Fruit fly (Drosophila melanogaster) whole organism, embryonic: ENCODE data around the gene Acp76A.
A peak's percentile ranks its signal among the peaks of the same experiment; 100 is the strongest.

Experiments
- Abd-B ChIP-seq: fragments of 200-800 bp; sonication (Bioruptor generic); optimal IDR thresholded peaks from 2 replicates; lab custom pipeline; 2018; ENCODE audit warnings: missing biosample characterization, mild to moderate bottlenecking, missing genetic modification characterization, moderate library complexity
- Aef1 ChIP-seq: fragments of 200-800 bp; sonication (Bioruptor generic); IDR thresholded peaks from 3 replicates; pipeline ENCODE4 v1.3.6; 2022; ENCODE audit warnings: missing biosample characterization, missing genetic modification characterization
- Antp ChIP-seq: fragments of 200-800 bp; sonication (Bioruptor generic); optimal IDR thresholded peaks from 3 replicates; lab custom pipeline; 2016; ENCODE audit warnings: missing biosample characterization, missing genetic modification characterization
- Asciz ChIP-seq: fragments of 200-800 bp; sonication (Bioruptor generic); optimal IDR thresholded peaks from 2 replicates; lab custom pipeline; 2017; ENCODE audit warnings: missing biosample characterization, mild to moderate bottlenecking, missing genetic modification characterization, missing genetic modification reagents
- B-H2 ChIP-seq: fragments of 200-800 bp; sonication (Bioruptor generic); optimal IDR thresholded peaks from 2 replicates; lab custom pipeline; 2018; ENCODE audit warnings: missing biosample characterization, mild to moderate bottlenecking, missing genetic modification characterization
- CG10147 ChIP-seq: fragments of 200-800 bp; sonication (Bioruptor generic); optimal IDR thresholded peaks from 2 replicates; lab custom pipeline; 2019; ENCODE audit warnings: missing biosample characterization, mild to moderate bottlenecking, missing genetic modification characterization, moderate library complexity
- CG10267 ChIP-seq: fragments of 200-800 bp; sonication (Bioruptor generic); optimal IDR thresholded peaks from 2 replicates; lab custom pipeline; 2018; ENCODE audit warnings: missing biosample characterization, mild to moderate bottlenecking, missing genetic modification characterization, moderate library complexity
- CG10366 ChIP-seq: fragments of 200-800 bp; sonication (Bioruptor generic); IDR thresholded peaks from 2 replicates; pipeline ENCODE4 v1.3.6; 2022; ENCODE audit warnings: missing biosample characterization, missing genetic modification characterization
- CG11247 ChIP-seq: fragments of 200-800 bp; sonication (Bioruptor generic); IDR thresholded peaks from 2 replicates; pipeline ENCODE4 v1.3.6; 2022; ENCODE audit warnings: missing biosample characterization, missing genetic modification characterization
- CG11695 ChIP-seq: fragments of 200-800 bp; sonication (Bioruptor generic); IDR thresholded peaks from 3 replicates; pipeline ENCODE4 v1.3.6; 2022; ENCODE audit warnings: missing biosample characterization, missing genetic modification characterization
- CG12071 ChIP-seq: fragments of 200-800 bp; sonication (Bioruptor generic); optimal IDR thresholded peaks from 3 replicates; lab custom pipeline; 2018; ENCODE audit warnings: missing biosample characterization, mild to moderate bottlenecking, missing genetic modification characterization
- CG12236 ChIP-seq: fragments of 200-800 bp; sonication (Bioruptor generic); optimal IDR thresholded peaks from 2 replicates; lab custom pipeline; 2016; ENCODE audit warnings: missing biosample characterization, missing genetic modification characterization
- CG13894 ChIP-seq: fragments of 200-800 bp; sonication (Bioruptor generic); optimal IDR thresholded peaks from 3 replicates; lab custom pipeline; 2018; ENCODE audit warnings: missing biosample characterization, mild to moderate bottlenecking, missing genetic modification characterization, moderate library complexity
- CG14965 ChIP-seq: fragments of 200-800 bp; sonication (Bioruptor generic); optimal IDR thresholded peaks from 2 replicates; lab custom pipeline; 2016; ENCODE audit warnings: missing biosample characterization, missing genetic modification characterization, borderline replicate concordance
- CG2875 ChIP-seq: fragments of 200-800 bp; sonication (Bioruptor generic); optimal IDR thresholded peaks from 2 replicates; lab custom pipeline; 2017; ENCODE audit warnings: missing biosample characterization, mild to moderate bottlenecking, missing genetic modification characterization, missing genetic modification reagents
- CG6689 ChIP-seq: fragments of 200-800 bp; sonication (Bioruptor generic); IDR thresholded peaks from 2 replicates; pipeline ENCODE4 v1.3.6; 2022; ENCODE audit warnings: missing biosample characterization, missing genetic modification characterization
- CG6813 ChIP-seq: fragments of 200-800 bp; sonication (Bioruptor generic); optimal IDR thresholded peaks from 2 replicates; lab custom pipeline; 2017; ENCODE audit warnings: missing biosample characterization, missing genetic modification characterization, mild to moderate bottlenecking, moderate library complexity, missing genetic modification reagents
- CG7839 ChIP-seq: fragments of 200-800 bp; sonication (Bioruptor generic); optimal IDR thresholded peaks from 3 replicates; lab custom pipeline; 2018; ENCODE audit warnings: missing biosample characterization, mild to moderate bottlenecking, missing genetic modification characterization, moderate library complexity
- CG7963 ChIP-seq: fragments of 200-800 bp; sonication (Bioruptor generic); IDR thresholded peaks from 3 replicates; pipeline ENCODE4 v1.3.6; 2022; ENCODE audit warnings: missing biosample characterization, missing genetic modification characterization; ENCODE audit not compliant: partially characterized antibody
- CG7987 ChIP-seq: fragments of 200-800 bp; sonication (Bioruptor generic); optimal IDR thresholded peaks from 2 replicates; lab custom pipeline; 2018; ENCODE audit warnings: missing biosample characterization, mild to moderate bottlenecking, missing genetic modification characterization, moderate library complexity
- CG8281 ChIP-seq: fragments of 200-800 bp; sonication (Bioruptor generic); optimal IDR thresholded peaks from 2 replicates; lab custom pipeline; 2018; ENCODE audit warnings: missing biosample characterization, mild to moderate bottlenecking, missing genetic modification characterization, moderate library complexity
- Chrac-16 ChIP-seq: fragments of 200-800 bp; sonication (Bioruptor generic); optimal IDR thresholded peaks from 3 replicates; lab custom pipeline; 2016; ENCODE audit warnings: missing biosample characterization, missing genetic modification characterization
- D19A ChIP-seq: fragments of 200-800 bp; optimal IDR thresholded peaks from 3 replicates; lab custom pipeline; 2019; ENCODE audit warnings: missing biosample characterization, mild to moderate bottlenecking, missing genetic modification characterization, moderate library complexity
- Doc3 ChIP-seq: fragments of 200-800 bp; sonication (Bioruptor generic); IDR thresholded peaks from 3 replicates; pipeline ENCODE4 v1.3.6; 2022; ENCODE audit warnings: missing biosample characterization, missing genetic modification characterization; ENCODE audit not compliant: partially characterized antibody
- E2f2 ChIP-seq: fragments of 200-800 bp; sonication (Bioruptor generic); IDR thresholded peaks from 2 replicates; pipeline ENCODE4 v1.3.6; 2022; ENCODE audit warnings: missing biosample characterization, missing genetic modification characterization
- Hr3 ChIP-seq: fragments of 200-800 bp; sonication (Bioruptor generic); optimal IDR thresholded peaks from 3 replicates; lab custom pipeline; 2016; ENCODE audit warnings: missing biosample characterization, missing genetic modification characterization
- Hr78 ChIP-seq, 2 experiments: fragments of 200-800 bp in 1 of 2; fragments of >200 bp in 1 of 2; sonication (Bioruptor generic) in 1 of 2; optimal IDR thresholded peaks; 2 replicates each; lab custom pipeline; 2017 to 2019; ENCODE audit warnings: missing biosample characterization in 2 of 2, missing genetic modification characterization in 2 of 2, mild to moderate bottlenecking in 1 of 2, moderate library complexity in 1 of 2
- Hsf ChIP-seq: fragments of 200-800 bp; sonication (Bioruptor generic); optimal IDR thresholded peaks from 3 replicates; lab custom pipeline; 2016; ENCODE audit warnings: missing biosample characterization, missing genetic modification characterization
- Mes4 ChIP-seq: fragments of 200-800 bp; sonication (Bioruptor generic); optimal IDR thresholded peaks from 2 replicates; lab custom pipeline; 2016; ENCODE audit warnings: missing biosample characterization, missing genetic modification characterization
- NFAT ChIP-seq: fragments of 200-800 bp; sonication (Bioruptor generic); IDR thresholded peaks from 2 replicates; pipeline ENCODE4 v1.3.6; 2022; ENCODE audit warnings: missing biosample characterization, missing genetic modification characterization
- Sox102F ChIP-seq: fragments of 200-800 bp; sonication (Bioruptor generic); optimal IDR thresholded peaks from 2 replicates; lab custom pipeline; 2018; ENCODE audit warnings: missing biosample characterization, mild to moderate bottlenecking, missing genetic modification characterization, moderate library complexity
- ab ChIP-seq: fragments of 200-800 bp; sonication (Bioruptor generic); optimal IDR thresholded peaks from 2 replicates; lab custom pipeline; 2016; ENCODE audit warnings: missing biosample characterization, missing genetic modification characterization
- ara ChIP-seq: fragments of 200-800 bp; sonication (Bioruptor generic); IDR thresholded peaks from 2 replicates; pipeline ENCODE4 v1.3.6; 2022; ENCODE audit warnings: missing biosample characterization, missing genetic modification characterization
- cad ChIP-seq: fragments of >200 bp; optimal IDR thresholded peaks from 2 replicates; lab custom pipeline; 2017; ENCODE audit warnings: missing biosample characterization, missing genetic modification characterization
- chm ChIP-seq: fragments of 200-800 bp; sonication (Bioruptor generic); IDR thresholded peaks from 2 replicates; pipeline ENCODE4 v1.3.6; 2022; ENCODE audit warnings: missing biosample characterization, missing genetic modification characterization
- da ChIP-seq: fragments of 200-800 bp; sonication (Bioruptor generic); optimal IDR thresholded peaks from 2 replicates; lab custom pipeline; 2016; ENCODE audit warnings: missing biosample characterization, missing genetic modification characterization
- dmrt99B ChIP-seq: fragments of 200-800 bp; sonication (Bioruptor generic); optimal IDR thresholded peaks from 2 replicates; lab custom pipeline; 2018; ENCODE audit warnings: missing biosample characterization, mild to moderate bottlenecking, missing genetic modification characterization, moderate library complexity
- dysf ChIP-seq: fragments of 200-800 bp; sonication (Bioruptor generic); IDR thresholded peaks from 3 replicates; pipeline ENCODE4 v1.3.6; 2022; ENCODE audit warnings: missing biosample characterization, missing genetic modification characterization
- gro ChIP-seq: fragments of 200-800 bp; sonication (Bioruptor generic); optimal IDR thresholded peaks from 2 replicates; lab custom pipeline; 2016; ENCODE audit warnings: missing biosample characterization, missing genetic modification characterization
- jing ChIP-seq: fragments of 200-800 bp; sonication (Bioruptor generic); optimal IDR thresholded peaks from 2 replicates; lab custom pipeline; 2018; ENCODE audit warnings: missing biosample characterization, mild to moderate bottlenecking, missing genetic modification characterization
- knrl ChIP-seq: fragments of 200-800 bp; sonication (Bioruptor generic); IDR thresholded peaks from 3 replicates; pipeline ENCODE4 v1.3.6; 2022; ENCODE audit warnings: missing biosample characterization, missing genetic modification characterization; ENCODE audit not compliant: partially characterized antibody
- peb ChIP-seq: fragments of 200-800 bp; sonication (Bioruptor generic); IDR thresholded peaks from 2 replicates; pipeline ENCODE4 v1.3.6; 2022; ENCODE audit warnings: missing biosample characterization, missing genetic modification characterization
- phol ChIP-seq: fragments of 200-800 bp; sonication (Bioruptor generic); optimal IDR thresholded peaks from 3 replicates; lab custom pipeline; 2018; ENCODE audit warnings: missing biosample characterization, mild to moderate bottlenecking, missing genetic modification characterization, moderate library complexity
- pzg ChIP-seq: fragments of 200-800 bp; sonication (Bioruptor generic); optimal IDR thresholded peaks from 3 replicates; lab custom pipeline; 2018; ENCODE audit warnings: missing biosample characterization, mild to moderate bottlenecking, missing genetic modification characterization, moderate library complexity
- run ChIP-seq: fragments of 200-800 bp; sonication (Bioruptor generic); optimal IDR thresholded peaks from 3 replicates; lab custom pipeline; 2018; ENCODE audit warnings: missing biosample characterization, mild to moderate bottlenecking, missing genetic modification characterization
- salm ChIP-seq: fragments of 200-800 bp; sonication (Bioruptor generic); optimal IDR thresholded peaks from 2 replicates; lab custom pipeline; 2018; ENCODE audit warnings: missing biosample characterization, mild to moderate bottlenecking, missing genetic modification characterization
- scrt ChIP-seq: fragments of 200-800 bp; sonication (Bioruptor generic); optimal IDR thresholded peaks from 2 replicates; lab custom pipeline; 2018; ENCODE audit warnings: missing biosample characterization, mild to moderate bottlenecking, missing genetic modification characterization, moderate library complexity
- sim ChIP-seq: fragments of 200-800 bp; sonication (Bioruptor generic); IDR thresholded peaks from 2 replicates; pipeline ENCODE4 v1.3.6; 2022; ENCODE audit warnings: missing biosample characterization, missing genetic modification characterization
- zfh2 ChIP-seq: fragments of 200-800 bp; sonication (Bioruptor generic); optimal IDR thresholded peaks from 2 replicates; lab custom pipeline; 2016; ENCODE audit warnings: missing biosample characterization, missing genetic modification characterization

Acp76A gene

dm6 chr3L:19016133-19016804 lies 35.6 kb downstream of the Acp76A start (continued):
- 0 out of 3 replicates have a peak, but pooled peaks have one; percentile 16 for TF ChIP-seq CG7963
- no peak for TF ChIP-seq da
- no peak for TF ChIP-seq Doc3
- TF ChIP-seq CG11247 (GFP tag; lab: Robert Waterston, UW), result no peak
- TF ChIP-seq peb (GFP tag; lab: Robert Waterston, UW), result no peak
- TF ChIP-seq CG6813, result no peak
- TF ChIP-seq dysf (GFP tag; lab: Robert Waterston, UW), result peak; percentile 67; the same call in 2 of the 3 replicates
- no peak for TF ChIP-seq CG12071
- TF ChIP-seq Antp (GFP tag; lab: Kevin White, UChicago), result no peak
- TF ChIP-seq scrt (GFP tag; lab: Kevin White, UChicago), result peak; percentile 25
- TF ChIP-seq Hsf (GFP tag; lab: Kevin White, UChicago), result no peak
- peak; percentile 54 for TF ChIP-seq chm (GFP tag; lab: Robert Waterston, UW)
- no peak for TF ChIP-seq ab (GFP tag; lab: Kevin White, UChicago)
- no peak for TF ChIP-seq Aef1 (GFP tag; lab: Robert Waterston, UW)
- peak; percentile 22 for TF ChIP-seq CG10267 (tag; lab: Kevin White, UChicago)
- TF ChIP-seq pzg, result no peak
- TF ChIP-seq knrl (GFP tag; lab: Robert Waterston, UW), result no peak
- TF ChIP-seq CG10366 (GFP tag; lab: Robert Waterston, UW), result peak; percentile 12; the same call in 1 of the 2 replicates
- TF ChIP-seq jing (GFP tag; lab: Kevin White, UChicago), result no peak
- 0 out of 2 replicates have a peak, but pooled peaks have one; percentile 16 for TF ChIP-seq CG6689
- no peak for TF ChIP-seq B-H2 (GFP tag; lab: Kevin White, UChicago)
- TF ChIP-seq CG10147 (GFP tag; lab: Kevin White, UChicago), result peak; percentile 42
- TF ChIP-seq CG7839, result peak; percentile 63
- TF ChIP-seq NFAT (GFP tag; lab: Robert Waterston, UW), result no peak
- TF ChIP-seq dmrt99B (tag; lab: Kevin White, UChicago), result peak; percentile 54
- TF ChIP-seq run (tag; lab: Kevin White, UChicago), result no peak
- peak; percentile 56 for TF ChIP-seq Sox102F (GFP tag; lab: Kevin White, UChicago)
- TF ChIP-seq CG11695, result peak; percentile 62
- TF ChIP-seq salm (tag; lab: Kevin White, UChicago), result peak; percentile 5
- no peak for TF ChIP-seq CG14965
- TF ChIP-seq ara, result no peak
- TF ChIP-seq CG13894 (tag; lab: Kevin White, UChicago), result peak; percentile 82
- TF ChIP-seq E2f2 (GFP tag; lab: Robert Waterston, UW), result peak; percentile 25; the same call in 1 of the 2 replicates
- TF ChIP-seq sim (GFP tag; lab: Robert Waterston, UW), result no peak
- no peak for TF ChIP-seq Hr78 (GFP tag; optimal IDR thresholded peaks at IDR 0.05; lab: Kevin White, UChicago)
- no peak for TF ChIP-seq cad (GFP tag; lab: Kevin White, UChicago)
- TF ChIP-seq CG8281 (tag; lab: Kevin White, UChicago), result no peak
- TF ChIP-seq Asciz (GFP tag; lab: Kevin White, UChicago), result peak; percentile 26
- TF ChIP-seq phol, result peak; percentile 6
- no peak for TF ChIP-seq CG2875 (GFP tag; lab: Kevin White, UChicago)
- TF ChIP-seq Abd-B (GFP tag; lab: Kevin White, UChicago), result no peak
- TF ChIP-seq CG7987 (GFP tag; lab: Kevin White, UChicago), result no peak
- TF ChIP-seq zfh2, result no peak
- TF ChIP-seq Hr3 (GFP tag; lab: Kevin White, UChicago), result no peak
- peak; percentile 88 for TF ChIP-seq D19A
- TF ChIP-seq CG12236 (GFP tag; lab: Kevin White, UChicago), result no peak
- no peak for TF ChIP-seq gro
- no peak for TF ChIP-seq Chrac-16 (GFP tag; lab: Kevin White, UChicago)
- TF ChIP-seq Mes4 (GFP tag; lab: Kevin White, UChicago), result no peak
